Worm (Caenorhabditis elegans) whole organism, L4 larva: ENCODE measurements around the gene F49F1.4.

ENCODE experiments used
- R02D3.7 ChIP-seq: fragments of 150-350 bp; sonication (generic microtip); optimal IDR thresholded peaks from 3 replicates; lab custom pipeline; 2014; ENCODE audit warnings: missing biosample characterization, missing genetic modification characterization
- T20F7.1 ChIP-seq: fragments of 200-800 bp; sonication (Bioruptor generic); optimal IDR thresholded peaks from 2 replicates; lab custom pipeline; 2018; ENCODE audit warnings: mild to moderate bottlenecking, missing genetic modification characterization, missing compliant biosample characterization
- T26A8.4 ChIP-seq: fragments of 200-800 bp; sonication (Bioruptor generic); IDR thresholded peaks from 2 replicates; pipeline ENCODE4 v1.3.6; 2022; ENCODE audit warnings: missing genetic modification characterization, missing compliant biosample characterization
- Y5F2A.4 ChIP-seq: fragments of 200-800 bp; sonication (Bioruptor generic); optimal IDR thresholded peaks from 2 replicates; lab custom pipeline; 2018; ENCODE audit warnings: mild to moderate bottlenecking, missing genetic modification characterization, missing compliant biosample characterization
- Y75B8A.6 ChIP-seq: fragments of 200-800 bp; sonication (Bioruptor generic); IDR thresholded peaks from 2 replicates; pipeline ENCODE4 v1.3.6; 2022; ENCODE audit warnings: missing genetic modification reagents, missing genetic modification characterization, missing compliant biosample characterization
- ZK337.2 ChIP-seq: fragments of 200-800 bp; sonication (Bioruptor generic); IDR thresholded peaks from 2 replicates; pipeline ENCODE4 v1.3.6; 2022; ENCODE audit warnings: missing genetic modification reagents, missing genetic modification characterization, missing compliant biosample characterization
- aly-2 ChIP-seq: sonication (generic microtip); optimal IDR thresholded peaks from 2 replicates; lab custom pipeline; 2018; ENCODE audit warnings: missing biosample characterization, missing genetic modification characterization
- arid-1 ChIP-seq: fragments of 200-800 bp; sonication (Bioruptor generic); conservative IDR thresholded peaks from 2 replicates; pipeline ENCODE4 v1.3.6; 2022; ENCODE audit warnings: missing genetic modification reagents, missing genetic modification characterization, missing compliant biosample characterization
- attf-4 ChIP-seq: sonication (generic microtip); optimal IDR thresholded peaks from 3 replicates; lab custom pipeline; 2017; ENCODE audit warnings: missing biosample characterization, missing genetic modification characterization
- ceh-28 ChIP-seq: fragments of 150-350 bp; optimal IDR thresholded peaks from 2 replicates; lab custom pipeline; 2014; ENCODE audit warnings: missing biosample characterization, missing genetic modification reagents, missing genetic modification characterization
- ceh-32 ChIP-seq: sonication (generic microtip); optimal IDR thresholded peaks from 2 replicates; lab custom pipeline; 2016; ENCODE audit warnings: mild to moderate bottlenecking, missing genetic modification characterization, missing compliant biosample characterization; ENCODE audit not compliant: poor library complexity
- ceh-62 ChIP-seq: sonication (generic microtip); optimal IDR thresholded peaks from 2 replicates; lab custom pipeline; 2017; ENCODE audit warnings: missing biosample characterization, missing genetic modification characterization
- cey-2 ChIP-seq: sonication (generic microtip); optimal IDR thresholded peaks from 3 replicates; lab custom pipeline; 2017; ENCODE audit warnings: missing genetic modification characterization, mild to moderate bottlenecking, missing compliant biosample characterization, antibody characterized with exemption, borderline replicate concordance; ENCODE audit not compliant: insufficient read depth
- daf-8 ChIP-seq: fragments of 200-800 bp; sonication (Bioruptor generic); IDR thresholded peaks from 2 replicates; pipeline ENCODE4 v1.3.6; 2022; ENCODE audit warnings: missing genetic modification characterization, missing compliant biosample characterization
- dmd-9 ChIP-seq: fragments of 200-800 bp; sonication (Bioruptor generic); IDR thresholded peaks from 2 replicates; pipeline ENCODE4 v1.3.6; 2022; ENCODE audit warnings: missing genetic modification reagents, missing genetic modification characterization, missing compliant biosample characterization
- egl-27 ChIP-seq: sonication (generic microtip); optimal IDR thresholded peaks from 3 replicates; lab custom pipeline; 2017; ENCODE audit warnings: missing biosample characterization, missing genetic modification reagents, missing genetic modification characterization
- fkh-10 ChIP-seq: fragments of 150-350 bp; optimal IDR thresholded peaks from 2 replicates; lab custom pipeline; 2014; ENCODE audit warnings: missing biosample characterization, missing genetic modification reagents, missing genetic modification characterization
- fos-1 ChIP-seq: fragments of 150-350 bp; optimal IDR thresholded peaks from 2 replicates; lab custom pipeline; 2014; ENCODE audit warnings: missing biosample characterization, missing genetic modification characterization
- hif-1 ChIP-seq, 2 experiments: sonication (generic microtip); optimal IDR thresholded peaks; 2 replicates each; lab custom pipeline; 2016 to 2017; ENCODE audit warnings: missing compliant biosample characterization in 2 of 2, missing genetic modification characterization in 2 of 2, missing genetic modification reagents in 2 of 2, missing genotype in 2 of 2, mild to moderate bottlenecking in 1 of 2
- hlh-11 ChIP-seq: fragments of 200-800 bp; sonication (Bioruptor generic); optimal IDR thresholded peaks from 2 replicates; lab custom pipeline; 2018; ENCODE audit warnings: mild to moderate bottlenecking, missing genetic modification characterization, missing compliant biosample characterization
- lin-38 ChIP-seq: fragments of 200-800 bp; sonication (Bioruptor generic); IDR thresholded peaks from 2 replicates; pipeline ENCODE4 v1.3.6; 2022; ENCODE audit warnings: missing genetic modification reagents, missing genetic modification characterization, missing compliant biosample characterization
- mdt-29 ChIP-seq: fragments of 200-800 bp; sonication (Bioruptor generic); IDR thresholded peaks from 2 replicates; pipeline ENCODE4 v1.3.6; 2022; ENCODE audit warnings: missing genetic modification reagents, missing genetic modification characterization, missing compliant biosample characterization
- mep-1 ChIP-seq: fragments of 150-350 bp; sonication (generic microtip); optimal IDR thresholded peaks from 3 replicates; lab custom pipeline; 2014; ENCODE audit warnings: missing biosample characterization, missing genetic modification characterization
- mxl-2 ChIP-seq: fragments of 200-800 bp; sonication (Bioruptor generic); conservative IDR thresholded peaks from 2 replicates; pipeline ENCODE4 v1.3.6; 2022; ENCODE audit warnings: missing genetic modification reagents, missing genetic modification characterization, missing compliant biosample characterization
- nhr-10 ChIP-seq: fragments of 150-350 bp; optimal IDR thresholded peaks from 2 replicates; lab custom pipeline; 2014; ENCODE audit warnings: missing biosample characterization, missing genetic modification characterization
- nhr-102 ChIP-seq: sonication (generic microtip); optimal IDR thresholded peaks from 2 replicates; lab custom pipeline; 2016; ENCODE audit warnings: mild to moderate bottlenecking, missing genetic modification characterization, moderate library complexity, missing compliant biosample characterization
- nhr-111 ChIP-seq: fragments of 200-800 bp; sonication (Bioruptor generic); optimal IDR thresholded peaks from 2 replicates; lab custom pipeline; 2018; ENCODE audit warnings: mild to moderate bottlenecking, missing genetic modification characterization, missing compliant biosample characterization
- nhr-237 ChIP-seq: sonication (generic microtip); optimal IDR thresholded peaks from 2 replicates; lab custom pipeline; 2017; ENCODE audit warnings: missing biosample characterization, missing genetic modification characterization
- nhr-25 ChIP-seq: sonication (generic microtip); optimal IDR thresholded peaks from 2 replicates; lab custom pipeline; 2017; ENCODE audit warnings: missing genetic modification characterization, mild to moderate bottlenecking, missing compliant biosample characterization, antibody characterized with exemption, moderate library complexity, borderline replicate concordance; ENCODE audit not compliant: insufficient read depth
- nhr-42 ChIP-seq: fragments of 200-800 bp; sonication (Bioruptor generic); IDR thresholded peaks from 2 replicates; pipeline ENCODE4 v1.3.6; 2022; ENCODE audit warnings: missing genetic modification characterization, missing compliant biosample characterization
- nhr-48 ChIP-seq: sonication (generic microtip); optimal IDR thresholded peaks from 2 replicates; lab custom pipeline; 2016; ENCODE audit warnings: mild to moderate bottlenecking, missing genetic modification characterization, missing compliant biosample characterization
- nhr-6 ChIP-seq: fragments of 150-350 bp; optimal IDR thresholded peaks from 2 replicates; lab custom pipeline; 2014; ENCODE audit warnings: missing biosample characterization, missing genetic modification characterization
- nhr-76 ChIP-seq: fragments of 150-350 bp; optimal IDR thresholded peaks from 2 replicates; lab custom pipeline; 2014; ENCODE audit warnings: missing biosample characterization, missing genetic modification characterization
- nhr-77 ChIP-seq: fragments of 150-350 bp; optimal IDR thresholded peaks from 2 replicates; lab custom pipeline; 2014; ENCODE audit warnings: missing biosample characterization, missing genetic modification characterization
- saeg-2 ChIP-seq: fragments of 200-800 bp; sonication (Bioruptor generic); IDR thresholded peaks from 2 replicates; pipeline ENCODE4 v1.3.6; 2022; ENCODE audit warnings: missing genetic modification reagents, missing genetic modification characterization, missing compliant biosample characterization
- skn-1 ChIP-seq: fragments of 150-350 bp; optimal IDR thresholded peaks from 2 replicates; lab custom pipeline; 2014; ENCODE audit warnings: missing biosample characterization, missing genetic modification characterization
- snpc-4 ChIP-seq: fragments of 150-350 bp; optimal IDR thresholded peaks from 2 replicates; lab custom pipeline; 2014; ENCODE audit warnings: missing biosample characterization, missing genetic modification characterization
- spr-1 ChIP-seq: sonication (generic microtip); optimal IDR thresholded peaks from 2 replicates; lab custom pipeline; 2016; ENCODE audit warnings: mild to moderate bottlenecking, missing genetic modification characterization, missing compliant biosample characterization
- tag-97 ChIP-seq: fragments of 200-800 bp; sonication (Bioruptor generic); IDR thresholded peaks from 2 replicates; pipeline ENCODE4 v1.3.6; 2022; ENCODE audit warnings: missing genetic modification characterization, missing compliant biosample characterization
- unc-39 ChIP-seq: sonication (generic microtip); optimal IDR thresholded peaks from 2 replicates; lab custom pipeline; 2017; ENCODE audit warnings: missing biosample characterization, missing genetic modification characterization
- unc-62 ChIP-seq, 3 experiments: fragments of 150-350 bp in 1 of 3; sonication (generic microtip); optimal IDR thresholded peaks in 2 of 3; peaks in 1 of 3; 1 replicate in 1 of 3; 2 replicates in 2 of 3; lab custom pipeline; 2014 to 2017; ENCODE audit warnings: missing biosample characterization in 3 of 3, missing genetic modification characterization in 3 of 3, missing genetic modification reagents in 3 of 3, missing genotype in 1 of 3
- vab-7 ChIP-seq: fragments of 200-800 bp; sonication (Bioruptor generic); IDR thresholded peaks from 2 replicates; pipeline ENCODE4 v1.3.6; 2022; ENCODE audit warnings: missing genetic modification reagents, missing genetic modification characterization, missing compliant biosample characterization
- zag-1 ChIP-seq: fragments of 150-350 bp; optimal IDR thresholded peaks from 2 replicates; lab custom pipeline; 2014; ENCODE audit warnings: missing biosample characterization, missing genetic modification characterization
- zfp-2 ChIP-seq: sonication (generic microtip); optimal IDR thresholded peaks from 2 replicates; lab custom pipeline; 2016; ENCODE audit warnings: mild to moderate bottlenecking, missing genetic modification characterization, missing compliant biosample characterization
- zfp-3 ChIP-seq: fragments of 200-800 bp; sonication (Bioruptor generic); conservative IDR thresholded peaks from 2 replicates; pipeline ENCODE4 v1.3.6; 2022; ENCODE audit warnings: missing genetic modification reagents, missing genetic modification characterization, missing compliant biosample characterization
- zip-2 ChIP-seq: fragments of 150-350 bp; optimal IDR thresholded peaks from 2 replicates; lab custom pipeline; 2014; ENCODE audit warnings: missing biosample characterization, missing genetic modification characterization

Gene F49F1.4

DNA sequence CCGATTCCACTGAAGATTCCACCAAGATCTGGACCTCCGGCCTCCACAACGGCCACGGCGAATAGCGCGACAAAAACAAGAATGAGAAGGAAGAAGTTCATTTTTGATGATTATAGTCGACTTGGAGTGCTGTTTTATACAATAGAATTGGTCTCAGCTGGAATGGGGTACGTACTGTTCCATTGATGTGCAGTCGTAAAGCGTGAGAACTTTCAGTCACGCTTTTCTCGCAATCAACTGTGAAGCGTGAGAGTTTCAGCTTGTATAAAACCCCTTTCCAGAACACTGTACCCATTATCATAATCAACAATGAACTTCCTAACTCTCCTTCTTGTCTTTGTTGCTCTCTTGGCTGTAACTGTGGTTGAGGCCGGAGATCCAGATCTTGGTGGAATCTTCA lies at the start of gene F49F1.4, which contains the start of gene F49F1.2:
Gene F49F1.4, minus strand, starts transcription at position 101 of the 400 bp plus-strand sequence.
Gene F49F1.2, plus strand, starts transcription at position 310 of the 400 bp plus-strand sequence.
- TF ChIP-seq nhr-6 (tag; lab: Kevin White, UChicago) (no peak), mdt-29 (no peak)

ce11 chrIV:4164392-4164791 lies 48.9 kb upstream of the F49F1.4 start, which contains the start of gene scrm-8:
Gene scrm-8 (plus strand): TSS chrIV:4164692.
- TF ChIP-seq zip-2 (no peak), T20F7.1 (no peak), Y5F2A.4 (GFP tag; lab: Kevin White, UChicago) (no peak), mdt-29 (no peak), tag-97 (GFP tag; lab: Robert Waterston, UW) (no peak), nhr-25 (tag; lab: Kevin White, UChicago) (no peak), nhr-237 (tag; lab: Kevin White, UChicago) (no peak), vab-7 (GFP tag; lab: Robert Waterston, UW) (no peak), fos-1 (tag; lab: Kevin White, UChicago) (no peak), daf-8 (no peak), skn-1 (no peak), nhr-48 (tag; lab: Kevin White, UChicago) (no peak), spr-1 (tag; lab: Kevin White, UChicago) (no peak), egl-27 (tag; lab: Kevin White, UChicago) (no peak), dmd-9 (no peak), zag-1 (tag; lab: Kevin White, UChicago) (no peak), zfp-2 (no peak), unc-62 (GFP tag; optimal IDR thresholded peaks at IDR 0.05 in 1 of 2; lab: Kevin White, UChicago) (no peak), unc-62 (tag; optimal IDR thresholded peaks at IDR 0.05; lab: Kevin White, UChicago) (no peak), mep-1 (tag; lab: Kevin White, UChicago) (no peak), snpc-4 (no peak)

ce11 chrIV:4162121-4162520 lies 46.6 kb upstream of the F49F1.4 start, which contains the start of gene scrm-5:
Gene scrm-5 (plus strand): TSS chrIV:4162421.
- no peak for TF ChIP-seq arid-1 (GFP tag; lab: Robert Waterston, UW)
- no peak for TF ChIP-seq nhr-10 (tag; lab: Kevin White, UChicago)
- no peak for TF ChIP-seq T26A8.4
- no peak for TF ChIP-seq Y75B8A.6 (GFP tag; lab: Robert Waterston, UW)
- TF ChIP-seq tag-97 (GFP tag; lab: Robert Waterston, UW) = no peak
- TF ChIP-seq hlh-11 (tag; lab: Kevin White, UChicago) = no peak
- no peak for TF ChIP-seq fkh-10 (GFP tag; lab: Kevin White, UChicago)
- no peak for TF ChIP-seq ceh-28 (tag; lab: Kevin White, UChicago)
- no peak for TF ChIP-seq attf-4
- TF ChIP-seq hif-1 (tag; optimal IDR thresholded peaks at IDR 0.05; lab: Kevin White, UChicago) = no peak
- no peak for TF ChIP-seq lin-38
- no peak for TF ChIP-seq ZK337.2
- TF ChIP-seq zfp-3 (GFP tag; lab: Robert Waterston, UW) = no peak
- no peak for TF ChIP-seq mxl-2 (GFP tag; lab: Robert Waterston, UW)
- TF ChIP-seq unc-62 (GFP tag; optimal IDR thresholded peaks at IDR 0.05 in 1 of 2; lab: Kevin White, UChicago) = no peak
- TF ChIP-seq unc-62 (tag; optimal IDR thresholded peaks at IDR 0.05; lab: Kevin White, UChicago) = no peak
- TF ChIP-seq nhr-76 (tag; lab: Kevin White, UChicago) = no peak
- TF ChIP-seq R02D3.7 (tag; lab: Kevin White, UChicago) = no peak

DNA sequence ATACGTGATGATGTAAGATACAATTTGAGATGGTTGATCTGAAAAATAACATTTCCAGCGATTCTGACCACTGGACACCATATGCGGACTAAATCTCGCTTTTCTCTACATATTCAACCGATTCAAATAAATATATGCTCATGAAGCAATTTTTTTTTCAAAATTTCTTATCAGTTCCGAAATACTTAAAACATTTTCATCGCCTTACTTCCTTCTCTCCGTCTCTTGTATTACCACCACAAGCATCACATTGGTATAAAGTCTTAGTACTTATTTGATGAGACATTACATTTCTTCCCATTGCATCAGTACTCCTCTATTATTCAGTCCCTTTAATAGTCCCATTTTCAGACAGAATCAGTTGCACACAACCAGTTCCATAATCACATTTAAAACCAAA lies 39.1 kb upstream of the F49F1.4 start, which contains the start of gene K08D10.14:
Gene K08D10.14, plus strand, starts transcription at position 301 of the 400 bp plus-strand sequence.
- no peak for TF ChIP-seq ceh-62 (tag; lab: Kevin White, UChicago)
- TF ChIP-seq dmd-9 = no peak
- no peak for TF ChIP-seq saeg-2
- TF ChIP-seq nhr-102 (tag; lab: Kevin White, UChicago) = no peak
- TF ChIP-seq aly-2 = no peak
- TF ChIP-seq nhr-42 (GFP tag; lab: Robert Waterston, UW) = no peak
- TF ChIP-seq unc-62 (GFP tag; optimal IDR thresholded peaks at IDR 0.05 in 1 of 2; lab: Kevin White, UChicago) = no peak
- TF ChIP-seq unc-62 (tag; optimal IDR thresholded peaks at IDR 0.05; lab: Kevin White, UChicago) = no peak
- no peak for TF ChIP-seq cey-2 (tag; lab: Kevin White, UChicago)
- TF ChIP-seq ceh-32 = no peak
- no peak for TF ChIP-seq daf-8
- no peak for TF ChIP-seq nhr-77
- TF ChIP-seq nhr-111 = no peak
- no peak for TF ChIP-seq unc-39
